Fruit fly (Drosophila melanogaster) whole organism: Measurements from ENCODE around the gene Mcm10.

Experiments
- CG8478 ChIP-seq: fragments of >200 bp; optimal IDR thresholded peaks from 2 replicates; lab custom pipeline; 2018; ENCODE audit warnings: inconsistent platforms
- Dll ChIP-seq: fragments of >200 bp; optimal IDR thresholded peaks from 2 replicates; lab custom pipeline; 2017
- EcR ChIP-seq, 2 experiments: fragments of >200 bp; optimal IDR thresholded peaks; 2 replicates each; lab custom pipeline; 2017; ENCODE audit warnings: missing biosample characterization in 2 of 2, missing genetic modification characterization in 2 of 2, missing genetic modification reagents in 2 of 2
- psq ChIP-seq: fragments of >200 bp; optimal IDR thresholded peaks from 2 replicates; lab custom pipeline; 2017
- usp ChIP-seq: fragments of >200 bp; optimal IDR thresholded peaks from 2 replicates; lab custom pipeline; 2017; ENCODE audit warnings: missing biosample characterization, missing genetic modification characterization, mixed read lengths

dm6 chr2L:21168295-21169159, 11.2 kb upstream of the Mcm10 start, which contains the start of the genes mAcon1, CG43345 and CG43346:
- TF ChIP-seq Dll (no peak), psq (lab: Kevin White, UChicago) (no peak), EcR (GFP tag; optimal IDR thresholded peaks at IDR 0.05; lab: Kevin White, UChicago) (no peak), CG8478 (lab: Kevin White, UChicago) (no peak), usp (GFP tag; lab: Kevin White, UChicago) (no peak)
